Worm (Caenorhabditis elegans) whole organism, mixed stage, embryonic: Measurements from ENCODE around the gene F14F9.3.
A peak's percentile ranks its signal among the peaks of the same experiment; 100 is the strongest.

Experiments
- M03D4.4 ChIP-seq: sonication (generic microtip); optimal IDR thresholded peaks from 2 replicates; lab custom pipeline; 2017; ENCODE audit warnings: mild to moderate bottlenecking, missing genetic modification characterization, missing compliant biosample characterization
- bed-3 ChIP-seq: fragments of 200-800 bp; sonication (Bioruptor generic); optimal IDR thresholded peaks from 3 replicates; lab custom pipeline; 2018; ENCODE audit warnings: mild to moderate bottlenecking, missing genetic modification characterization, moderate library complexity, missing compliant biosample characterization
- blmp-1 ChIP-seq: fragments of 150-350 bp; optimal IDR thresholded peaks from 2 replicates; lab custom pipeline; 2014; ENCODE audit warnings: missing biosample characterization, missing genetic modification characterization
- ceh-39 ChIP-seq: fragments of 150-350 bp; optimal IDR thresholded peaks from 2 replicates; lab custom pipeline; 2014; ENCODE audit warnings: missing biosample characterization, missing genetic modification characterization
- ceh-43 ChIP-seq: fragments of 200-800 bp; sonication (Bioruptor generic); optimal IDR thresholded peaks from 2 replicates; lab custom pipeline; 2018; ENCODE audit warnings: mild to moderate bottlenecking, missing genetic modification characterization, moderate library complexity, missing compliant biosample characterization
- ceh-83 ChIP-seq: fragments of 200-800 bp; sonication (Bioruptor generic); optimal IDR thresholded peaks from 2 replicates; lab custom pipeline; 2018; ENCODE audit warnings: mild to moderate bottlenecking, missing genetic modification characterization, missing compliant biosample characterization
- ces-1 ChIP-seq: fragments of 150-350 bp; optimal IDR thresholded peaks from 2 replicates; lab custom pipeline; 2014; ENCODE audit warnings: missing biosample characterization, missing genetic modification reagents, missing genetic modification characterization
- cnd-1 ChIP-seq: fragments of 200-800 bp; sonication (Bioruptor generic); optimal IDR thresholded peaks from 2 replicates; lab custom pipeline; 2018; ENCODE audit warnings: mild to moderate bottlenecking, missing genetic modification characterization, missing compliant biosample characterization
- drap-1 ChIP-seq: fragments of 200-800 bp; sonication (Bioruptor generic); optimal IDR thresholded peaks from 3 replicates; lab custom pipeline; 2018; ENCODE audit warnings: mild to moderate bottlenecking, missing genetic modification characterization, missing compliant biosample characterization
- elt-1 ChIP-seq: sonication (generic microtip); optimal IDR thresholded peaks from 2 replicates; lab custom pipeline; 2017; ENCODE audit warnings: missing genetic modification characterization, mild to moderate bottlenecking, missing compliant biosample characterization, antibody characterized with exemption, moderate library complexity, borderline replicate concordance; ENCODE audit not compliant: insufficient read depth
- elt-3 ChIP-seq: fragments of 150-350 bp; optimal IDR thresholded peaks from 2 replicates; lab custom pipeline; 2014; ENCODE audit warnings: missing biosample characterization, missing genetic modification characterization
- flh-1 ChIP-seq: fragments of 200-800 bp; sonication (Bioruptor generic); optimal IDR thresholded peaks from 2 replicates; lab custom pipeline; 2018; ENCODE audit warnings: mild to moderate bottlenecking, missing genetic modification characterization, moderate library complexity, missing compliant biosample characterization
- ham-2 ChIP-seq: fragments of 200-800 bp; sonication (Bioruptor generic); optimal IDR thresholded peaks from 2 replicates; lab custom pipeline; 2018; ENCODE audit warnings: mild to moderate bottlenecking, missing genetic modification characterization, missing compliant biosample characterization
- hlh-1 ChIP-seq: fragments of 150-350 bp; optimal IDR thresholded peaks from 2 replicates; lab custom pipeline; 2014; ENCODE audit warnings: missing biosample characterization, missing genetic modification reagents, missing genetic modification characterization
- lin-13 ChIP-seq: fragments of 150-350 bp; optimal IDR thresholded peaks from 2 replicates; lab custom pipeline; 2014; ENCODE audit warnings: missing biosample characterization, missing genetic modification characterization
- lin-32 ChIP-seq: fragments of 200-800 bp; sonication (Bioruptor generic); optimal IDR thresholded peaks from 2 replicates; lab custom pipeline; 2018; ENCODE audit warnings: mild to moderate bottlenecking, missing genetic modification characterization, missing compliant biosample characterization
- lsy-2 ChIP-seq: fragments of 150-350 bp; optimal IDR thresholded peaks from 2 replicates; lab custom pipeline; 2014; ENCODE audit warnings: missing biosample characterization, missing genetic modification characterization
- mab-5 ChIP-seq: fragments of 150-350 bp; optimal IDR thresholded peaks from 2 replicates; lab custom pipeline; 2014; ENCODE audit warnings: missing biosample characterization, missing genetic modification characterization
- mep-1 ChIP-seq: fragments of 150-350 bp; optimal IDR thresholded peaks from 2 replicates; lab custom pipeline; 2017; ENCODE audit warnings: missing biosample characterization, missing genetic modification reagents, missing genetic modification characterization, inconsistent platforms
- mls-2 ChIP-seq: sonication (generic microtip); optimal IDR thresholded peaks from 2 replicates; lab custom pipeline; 2016; ENCODE audit warnings: mild to moderate bottlenecking, missing genetic modification characterization, moderate library complexity, missing compliant biosample characterization
- nhr-12 ChIP-seq: fragments of 150-350 bp; optimal IDR thresholded peaks from 2 replicates; lab custom pipeline; 2014; ENCODE audit warnings: missing biosample characterization, missing genetic modification characterization
- nhr-2 ChIP-seq: fragments of 150-350 bp; optimal IDR thresholded peaks from 2 replicates; lab custom pipeline; 2014; ENCODE audit warnings: missing biosample characterization, missing genetic modification characterization
- nhr-28 ChIP-seq: fragments of 150-350 bp; optimal IDR thresholded peaks from 2 replicates; lab custom pipeline; 2014; ENCODE audit warnings: missing biosample characterization, missing genetic modification characterization
- nhr-76 ChIP-seq: sonication (generic microtip); optimal IDR thresholded peaks from 2 replicates; lab custom pipeline; 2017; ENCODE audit warnings: missing biosample characterization, missing genetic modification characterization
- pha-4 ChIP-seq: fragments of 150-350 bp; optimal IDR thresholded peaks from 2 replicates; lab custom pipeline; 2018; ENCODE audit warnings: missing biosample characterization, missing genetic modification reagents, missing genetic modification characterization
- sem-2 ChIP-seq: fragments of 200-800 bp; sonication (Bioruptor generic); optimal IDR thresholded peaks from 2 replicates; lab custom pipeline; 2018; ENCODE audit warnings: mild to moderate bottlenecking, missing genetic modification characterization, missing compliant biosample characterization
- snpc-4 ChIP-seq: fragments of 150-350 bp; optimal IDR thresholded peaks from 2 replicates; lab custom pipeline; 2014; ENCODE audit warnings: missing biosample characterization, missing genetic modification characterization
- sptf-1 ChIP-seq: sonication (generic microtip); optimal IDR thresholded peaks from 2 replicates; lab custom pipeline; 2017; ENCODE audit warnings: mild to moderate bottlenecking, missing genetic modification characterization, moderate library complexity, missing compliant biosample characterization
- unc-39 ChIP-seq: fragments of 150-350 bp; optimal IDR thresholded peaks from 2 replicates; lab custom pipeline; 2014; ENCODE audit warnings: missing biosample characterization, missing genetic modification characterization
- unc-62 ChIP-seq: fragments of 150-350 bp; optimal IDR thresholded peaks from 2 replicates; lab custom pipeline; 2014; ENCODE audit warnings: missing biosample characterization, missing genetic modification reagents, missing genetic modification characterization
- zip-8 ChIP-seq: fragments of 150-350 bp; optimal IDR thresholded peaks from 2 replicates; lab custom pipeline; 2014; ENCODE audit warnings: missing biosample characterization, missing genetic modification characterization

The F14F9.3 gene

ce11 chrV:5132441-5132840, 5.6 kb upstream of the F14F9.3 start, which contains the start of gene F14F9.4:
Gene F14F9.4, plus strand, starts transcription at chrV:5132741.
- TF ChIP-seq elt-3 (tag; lab: Kevin White, UChicago) (no peak), nhr-28 (tag; lab: Kevin White, UChicago) (no peak), elt-1 (tag; lab: Kevin White, UChicago) (no peak), cnd-1 (tag; lab: Kevin White, UChicago) (no peak), blmp-1 (tag; lab: Kevin White, UChicago) (no peak), nhr-76 (tag; lab: Kevin White, UChicago) (no peak), nhr-12 (tag; lab: Kevin White, UChicago) (no peak), drap-1 (GFP tag; lab: Kevin White, UChicago) (no peak), flh-1 (GFP tag; lab: Kevin White, UChicago) (no peak), snpc-4 (no peak), lin-13 (tag; lab: Kevin White, UChicago) (no peak), M03D4.4 (tag; lab: Kevin White, UChicago) (no peak), lin-32 (GFP tag; lab: Kevin White, UChicago) (no peak), mab-5 (tag; lab: Kevin White, UChicago) (no peak), sptf-1 (tag; lab: Kevin White, UChicago) (no peak), lsy-2 (tag; lab: Kevin White, UChicago) (no peak), pha-4 (tag; lab: Kevin White, UChicago) (no peak)
- TF ChIP-seq, all 35 proteins: peak for 0

ce11 chrV:5143785-5144184, 5.8 kb downstream of the F14F9.3 start, which contains the start of gene srh-129:
Gene srh-129, minus strand, starts transcription at chrV:5143885.
- TF ChIP-seq ham-2 (GFP tag; lab: Kevin White, UChicago) (no peak), mep-1 (tag; lab: Kevin White, UChicago) (no peak), lin-32 (GFP tag; lab: Kevin White, UChicago) (no peak), lsy-2 (tag; lab: Kevin White, UChicago) (no peak), sem-2 (GFP tag; lab: Kevin White, UChicago) (no peak)

ce11 chrV:5144541-5144940, 6.5 kb downstream of the F14F9.3 start, which contains the start of gene F14F9.2:
Gene F14F9.2, plus strand, starts transcription at chrV:5144841.
- TF ChIP-seq sem-2 (GFP tag; lab: Kevin White, UChicago) (no peak), elt-1 (tag; lab: Kevin White, UChicago) (no peak), zip-8 (tag; lab: Kevin White, UChicago) (peak; percentile 73), nhr-28 (tag; lab: Kevin White, UChicago) (no peak), pha-4 (tag; lab: Kevin White, UChicago) (no peak), ceh-83 (no peak), nhr-2 (tag; lab: Kevin White, UChicago) (no peak)

ce11 chrV:5146394-5146793, 8.4 kb downstream of the F14F9.3 start, which contains the start of gene F14F9.6:
Gene F14F9.6, minus strand, starts transcription at chrV:5146494.
- TF ChIP-seq blmp-1 (tag; lab: Kevin White, UChicago) = no peak
- TF ChIP-seq ceh-83 = no peak
- TF ChIP-seq nhr-12 (tag; lab: Kevin White, UChicago) = no peak
- no peak for TF ChIP-seq unc-39 (tag; lab: Kevin White, UChicago)
- no peak for TF ChIP-seq nhr-28 (tag; lab: Kevin White, UChicago)
- no peak for TF ChIP-seq ham-2 (GFP tag; lab: Kevin White, UChicago)
- TF ChIP-seq ceh-43 (GFP tag; lab: Kevin White, UChicago) = no peak
- TF ChIP-seq hlh-1 (tag; lab: Kevin White, UChicago) = no peak
- TF ChIP-seq lin-32 (GFP tag; lab: Kevin White, UChicago) = no peak
- TF ChIP-seq ceh-39 (tag; lab: Kevin White, UChicago) = no peak
- no peak for TF ChIP-seq lin-13 (tag; lab: Kevin White, UChicago)
- TF ChIP-seq pha-4 (tag; lab: Kevin White, UChicago) = no peak
- no peak for TF ChIP-seq lsy-2 (tag; lab: Kevin White, UChicago)
- no peak for TF ChIP-seq sptf-1 (tag; lab: Kevin White, UChicago)
- TF ChIP-seq flh-1 (GFP tag; lab: Kevin White, UChicago) = no peak
- no peak for TF ChIP-seq elt-3 (tag; lab: Kevin White, UChicago)
- no peak for TF ChIP-seq sem-2 (GFP tag; lab: Kevin White, UChicago)
- TF ChIP-seq M03D4.4 (tag; lab: Kevin White, UChicago) = no peak

- TF ChIP-seq elt-3 (tag; lab: Kevin White, UChicago) (no peak), M03D4.4 (tag; lab: Kevin White, UChicago) (no peak), pha-4 (tag; lab: Kevin White, UChicago) (no peak), unc-39 (tag; lab: Kevin White, UChicago) (no peak), mab-5 (tag; lab: Kevin White, UChicago) (no peak), nhr-76 (tag; lab: Kevin White, UChicago) (no peak), lin-32 (GFP tag; lab: Kevin White, UChicago) (no peak), ces-1 (GFP tag; lab: Kevin White, UChicago) (no peak), mls-2 (tag; lab: Kevin White, UChicago) (no peak), lsy-2 (tag; lab: Kevin White, UChicago) (no peak), hlh-1 (tag; lab: Kevin White, UChicago) (no peak), sptf-1 (tag; lab: Kevin White, UChicago) (no peak), nhr-2 (tag; lab: Kevin White, UChicago) (no peak), unc-62 (no peak), lin-13 (tag; lab: Kevin White, UChicago) (no peak), ceh-39 (tag; lab: Kevin White, UChicago) (no peak), bed-3 (GFP tag; lab: Kevin White, UChicago) (no peak), mep-1 (tag; lab: Kevin White, UChicago) (no peak), ceh-83 (no peak)
Measured at ce11 chrV:5150880-5151279, 12.9 kb downstream of the F14F9.3 start, which contains the start of gene srh-130. Gene srh-130, plus strand, starts transcription at chrV:5151180.
